Worm (Caenorhabditis elegans): Measurements from ENCODE around the gene glod-4.

DNA sequence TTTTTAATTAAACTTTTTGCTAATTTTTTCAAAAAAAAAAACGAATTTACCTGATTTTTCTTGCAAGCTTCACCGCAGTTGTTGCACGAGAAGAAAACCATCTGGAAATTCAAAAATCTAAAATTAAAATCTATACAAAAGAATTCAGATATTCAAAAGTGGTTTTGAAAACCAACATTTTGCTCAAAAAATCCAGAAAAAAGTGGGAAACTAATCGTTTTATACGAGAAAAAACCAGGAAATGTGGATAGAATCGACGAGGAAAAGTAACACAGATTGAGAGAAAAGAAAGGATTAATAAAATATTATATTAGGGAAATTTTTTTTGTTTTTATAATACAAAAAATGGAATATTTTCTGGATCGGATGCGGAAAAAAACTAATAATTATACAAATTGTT is 10.7 kb downstream of the glod-4 start, which contains the start of gene C16C10.8:
- TF ChIP-seq tab-1 (GFP tag; IDR thresholded peaks at IDR 0.05), result no peak
- TF ChIP-seq ref-1 (GFP tag; conservative IDR thresholded peaks at IDR 0.05), result no peak
- no peak for TF ChIP-seq klf-2 (GFP tag; conservative IDR thresholded peaks at IDR 0.05)
- no peak for TF ChIP-seq T22C8.4 (GFP tag; IDR thresholded peaks at IDR 0.05)
